Worm (Caenorhabditis elegans) whole organism, L4/young adult: ENCODE results near the gene F42A6.5.

ENCODE experiments used
- W03F9.2 ChIP-seq: fragments of 150-350 bp; optimal IDR thresholded peaks from 2 replicates; lab custom pipeline; 2014; ENCODE audit warnings: missing biosample characterization, missing genetic modification characterization
- dao-5 ChIP-seq: sonication (generic microtip); optimal IDR thresholded peaks from 2 replicates; lab custom pipeline; 2016; ENCODE audit warnings: missing genotype, missing genetic modification characterization, moderate library complexity, missing compliant biosample characterization
- him-1 ChIP-seq: sonication (generic microtip); optimal IDR thresholded peaks from 2 replicates; lab custom pipeline; 2016; ENCODE audit warnings: missing genotype, missing genetic modification reagents, missing genetic modification characterization, missing compliant biosample characterization

DNA sequence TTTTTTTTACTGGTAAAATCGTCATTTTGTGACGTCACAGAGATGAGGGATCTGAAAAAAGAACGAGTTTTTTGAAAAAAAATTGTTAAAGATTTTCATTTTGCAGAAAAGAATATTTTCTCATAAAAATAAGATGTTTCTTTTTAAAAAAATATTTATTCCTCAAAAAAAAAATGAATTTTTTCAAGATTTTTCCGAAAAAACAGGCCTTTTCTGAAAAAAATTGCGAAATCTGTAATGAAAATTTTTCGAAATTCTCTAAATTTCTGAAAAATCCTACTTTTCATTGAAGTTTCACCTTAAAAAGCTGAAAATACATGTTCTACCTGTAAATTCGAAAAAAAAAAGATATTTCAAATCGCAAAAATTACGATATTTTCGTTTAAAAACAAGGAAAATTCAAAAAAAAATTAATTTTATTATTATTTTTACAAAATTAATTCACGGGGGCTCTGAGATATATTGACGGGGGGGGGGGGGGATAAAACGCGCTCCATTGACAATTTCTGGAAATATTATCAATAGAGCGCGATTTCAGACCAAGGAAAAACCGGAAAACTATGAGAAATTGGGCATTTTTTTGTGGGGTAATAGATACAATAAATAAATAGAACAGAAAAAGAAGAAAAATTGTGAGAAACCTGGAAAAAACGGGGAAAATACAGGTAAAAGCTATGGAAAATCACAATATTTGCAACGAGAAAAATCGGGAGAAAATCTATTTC, 46.6 kb upstream of the F42A6.5 start, which contains the start of gene otub-4:
- no peak for TF ChIP-seq dao-5 (tag; lab: Kevin White, UChicago)
- no peak for TF ChIP-seq him-1 (tag; lab: Kevin White, UChicago)
- TF ChIP-seq W03F9.2 (tag; lab: Kevin White, UChicago) = no peak
